Worm (Caenorhabditis elegans) whole organism, midembryonic: ENCODE data around the gene F48G7.10.
"Not testable (repeated sequence)": the region's sequence is repeated elsewhere in the genome, so short reads cannot be mapped to it uniquely, and the experiment has no call there.

Experiments used
- T22C8.4 ChIP-seq: fragments of 200-800 bp; sonication (Bioruptor generic); IDR thresholded peaks from 2 replicates; pipeline ENCODE4 v1.3.6; 2022; ENCODE audit warnings: missing genetic modification characterization, missing compliant biosample characterization
- cog-1 ChIP-seq: sonication (generic microtip); optimal IDR thresholded peaks from 2 replicates; lab custom pipeline; 2016; ENCODE audit warnings: missing genetic modification characterization, missing compliant biosample characterization
- flt-1 ChIP-seq: fragments of 200-800 bp; sonication (Bioruptor generic); IDR thresholded peaks from 2 replicates; pipeline ENCODE4 v1.3.6; 2022; ENCODE audit warnings: missing genetic modification characterization, missing compliant biosample characterization
- klf-2 ChIP-seq: fragments of 200-800 bp; sonication (Bioruptor generic); conservative IDR thresholded peaks from 2 replicates; pipeline ENCODE4 v1.3.6; 2022; ENCODE audit warnings: missing genetic modification reagents, missing genetic modification characterization, missing compliant biosample characterization
- med-1 ChIP-seq: sonication (generic microtip); optimal IDR thresholded peaks from 2 replicates; lab custom pipeline; 2017; ENCODE audit warnings: missing genetic modification characterization, mild to moderate bottlenecking, missing compliant biosample characterization, antibody characterized with exemption, missing genetic modification reagents; ENCODE audit not compliant: insufficient read depth
- ref-1 ChIP-seq: fragments of 200-800 bp; sonication (Bioruptor generic); conservative IDR thresholded peaks from 2 replicates; pipeline ENCODE4 v1.3.6; 2022; ENCODE audit warnings: missing genetic modification reagents, missing genetic modification characterization, missing compliant biosample characterization
- tab-1 ChIP-seq: fragments of 200-800 bp; sonication (Bioruptor generic); IDR thresholded peaks from 2 replicates; pipeline ENCODE4 v1.3.6; 2022; ENCODE audit warnings: missing genetic modification characterization, missing compliant biosample characterization
- ztf-23 ChIP-seq: fragments of 200-800 bp; sonication (Bioruptor generic); IDR thresholded peaks from 2 replicates; pipeline ENCODE4 v1.3.6; 2022; ENCODE audit warnings: missing genetic modification reagents, missing genetic modification characterization, missing compliant biosample characterization
- ztf-29 ChIP-seq: fragments of 200-800 bp; sonication (Bioruptor generic); IDR thresholded peaks from 2 replicates; pipeline ENCODE4 v1.3.6; 2022; ENCODE audit warnings: missing genetic modification reagents, missing genetic modification characterization, missing compliant biosample characterization

ce11 chrV:658140-658539 is 23.4 kb upstream of the F48G7.10 start:
- peak; percentile 68; the same call in 1 of the 2 replicates for TF ChIP-seq flt-1 (GFP tag; lab: Robert Waterston, UW)
- not testable (repeated sequence) for TF ChIP-seq tab-1 (GFP tag; lab: Robert Waterston, UW); ref-1; T22C8.4; cog-1; med-1; ztf-23 (GFP tag; lab: Robert Waterston, UW); ztf-29 (GFP tag; lab: Robert Waterston, UW)
- peak; percentile 59; the same call in 1 of the 2 replicates for TF ChIP-seq klf-2 (GFP tag; lab: Robert Waterston, UW)
